Worm (Caenorhabditis elegans) whole organism, L2 larva: ENCODE data around the gene srh-20.

Experiments
- ZK546.5 ChIP-seq: sonication (generic microtip); optimal IDR thresholded peaks from 2 replicates; lab custom pipeline; 2017; ENCODE audit warnings: missing biosample characterization, missing genetic modification characterization
- alr-1 ChIP-seq: fragments of 150-350 bp; optimal IDR thresholded peaks from 2 replicates; lab custom pipeline; 2014; ENCODE audit warnings: missing biosample characterization, missing genetic modification characterization
- ama-1 ChIP-seq: fragments of 150-350 bp; optimal IDR thresholded peaks from 2 replicates; lab custom pipeline; 2018; ENCODE audit warnings: inconsistent platforms
- ceh-82 ChIP-seq: fragments of 150-350 bp; optimal IDR thresholded peaks from 2 replicates; lab custom pipeline; 2014; ENCODE audit warnings: missing biosample characterization, missing genetic modification characterization
- elt-1 ChIP-seq: fragments of 150-350 bp; optimal IDR thresholded peaks from 2 replicates; lab custom pipeline; 2014; ENCODE audit warnings: missing biosample characterization, missing genetic modification characterization
- fos-1 ChIP-seq: fragments of 150-350 bp; optimal IDR thresholded peaks from 2 replicates; lab custom pipeline; 2014; ENCODE audit warnings: missing biosample characterization, missing genetic modification characterization
- nhr-12 ChIP-seq: fragments of 150-350 bp; optimal IDR thresholded peaks from 2 replicates; lab custom pipeline; 2014; ENCODE audit warnings: missing biosample characterization, missing genetic modification characterization
- nhr-6 ChIP-seq: fragments of 150-350 bp; optimal IDR thresholded peaks from 2 replicates; lab custom pipeline; 2014; ENCODE audit warnings: missing biosample characterization, missing genetic modification characterization
- snpc-4 ChIP-seq: fragments of 150-350 bp; optimal IDR thresholded peaks from 2 replicates; lab custom pipeline; 2014; ENCODE audit warnings: missing biosample characterization, missing genetic modification characterization
- unc-39 ChIP-seq: fragments of 150-350 bp; optimal IDR thresholded peaks from 2 replicates; lab custom pipeline; 2014; ENCODE audit warnings: missing biosample characterization, missing genetic modification characterization
- unc-62 ChIP-seq: fragments of 150-350 bp; optimal IDR thresholded peaks from 2 replicates; lab custom pipeline; 2014; ENCODE audit warnings: missing biosample characterization, missing genetic modification reagents, missing genetic modification characterization
- zag-1 ChIP-seq: fragments of 150-350 bp; optimal IDR thresholded peaks from 2 replicates; lab custom pipeline; 2014; ENCODE audit warnings: missing biosample characterization, missing genetic modification characterization

DNA sequence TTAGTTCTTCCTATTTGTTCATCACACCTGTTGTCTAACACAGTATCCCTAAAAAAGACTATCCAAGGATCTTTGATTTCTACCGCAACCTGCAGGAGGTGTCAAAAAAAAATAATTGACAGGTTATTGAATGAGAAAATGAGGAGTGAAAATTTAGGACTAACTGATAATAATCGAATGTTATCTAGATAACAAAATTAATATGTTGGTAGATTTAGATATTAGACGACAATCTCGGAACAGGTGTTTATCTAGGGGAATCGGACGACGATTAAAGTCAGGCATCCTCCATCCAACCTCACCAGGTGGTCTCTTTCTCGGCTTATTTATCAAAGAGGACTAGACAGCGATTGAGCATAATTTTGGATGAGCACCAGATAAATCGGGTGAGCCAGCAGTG, 44.1 kb downstream of the srh-20 start:
- no peak for TF ChIP-seq snpc-4 (tag; lab: Kevin White, UChicago)
- TF ChIP-seq ceh-82 (tag; lab: Kevin White, UChicago) = no peak
- no peak for TF ChIP-seq unc-62 (GFP tag; lab: Kevin White, UChicago)
- TF ChIP-seq elt-1 (tag; lab: Kevin White, UChicago) = no peak
- no peak for TF ChIP-seq ama-1
- no peak for TF ChIP-seq fos-1
- TF ChIP-seq nhr-12 (tag; lab: Kevin White, UChicago) = no peak
- no peak for TF ChIP-seq unc-39 (tag; lab: Kevin White, UChicago)
- no peak for TF ChIP-seq zag-1
- TF ChIP-seq ZK546.5 = no peak
- TF ChIP-seq alr-1 (tag; lab: Kevin White, UChicago) = no peak
- TF ChIP-seq nhr-6 (tag; lab: Kevin White, UChicago) = no peak
